Fruit fly (Drosophila melanogaster): ENCODE measurements around the gene CG14658.

The CG14658 gene

DNA sequence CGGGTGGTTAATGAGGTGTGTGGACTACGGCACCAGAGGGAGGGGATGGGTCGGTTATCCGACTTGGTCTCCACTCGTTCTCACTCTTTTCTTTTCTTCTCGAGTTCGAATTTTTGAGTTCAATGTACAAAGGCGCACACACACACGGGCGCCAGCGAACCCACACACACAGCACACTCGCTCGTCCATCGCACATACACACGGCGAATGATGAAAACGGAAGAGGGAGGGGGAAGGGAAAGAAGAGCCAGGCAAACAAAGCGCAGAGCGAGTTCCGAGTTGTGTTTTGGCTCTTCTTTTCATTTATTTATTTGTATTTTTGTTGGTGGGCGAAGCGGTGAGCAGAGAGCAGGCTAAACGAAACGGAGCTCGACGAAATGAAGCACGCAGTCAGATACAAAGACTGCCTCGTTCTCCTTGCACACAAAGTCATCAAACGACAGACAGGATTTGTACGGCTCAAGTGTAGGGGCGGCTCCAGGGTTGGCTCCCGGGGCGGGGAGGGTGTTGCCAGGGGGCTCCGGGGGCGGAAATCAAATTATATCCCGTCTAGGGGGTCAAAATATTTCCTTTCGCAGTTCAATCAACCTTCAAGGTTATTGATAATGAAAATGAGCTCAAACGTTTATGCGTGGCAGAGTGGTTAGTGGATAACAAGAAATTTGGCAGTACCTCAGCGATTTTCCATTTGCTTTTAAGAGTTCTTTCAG, 20.2 kb downstream of the CG14658 start:
- TF ChIP-seq kni (GFP tag; optimal IDR thresholded peaks at IDR 0.05) (peak; percentile 79), CG5953 (GFP tag; IDR thresholded peaks at IDR 0.05) (no peak), CG3838 (GFP tag; optimal IDR thresholded peaks at IDR 0.05) (no peak), ash1 (GFP tag; optimal IDR thresholded peaks at IDR 0.05) (no peak), Optix (GFP tag; IDR thresholded peaks at IDR 0.05) (no peak), ab (GFP tag; optimal IDR thresholded peaks at IDR 0.05) (no peak), Dref (GFP tag; IDR thresholded peaks at IDR 0.05) (no peak), croc (GFP tag; conservative IDR thresholded peaks at IDR 0.05) (no peak), Lim3 (GFP tag; IDR thresholded peaks at IDR 0.05) (no peak), Chrac-16 (GFP tag; optimal IDR thresholded peaks at IDR 0.05) (no peak), C15 (GFP tag; IDR thresholded peaks at IDR 0.05) (no peak), hbn (GFP tag; IDR thresholded peaks at IDR 0.05; ENCODE audit: partially characterized antibody) (no peak), so (GFP tag; IDR thresholded peaks at IDR 0.05) (no peak), H15 (GFP tag; IDR thresholded peaks at IDR 0.05) (no peak), Stat92E (GFP tag; optimal IDR thresholded peaks at IDR 0.05) (no peak), amos (GFP tag; IDR thresholded peaks at IDR 0.05; ENCODE audit: partially characterized antibody) (peak; percentile 30; the same call in 1 of the 2 replicates), pb (GFP tag; optimal IDR thresholded peaks at IDR 0.05) (no peak), CG5245 (GFP tag; optimal IDR thresholded peaks at IDR 0.05) (no peak), CG7271 (tag; optimal IDR thresholded peaks at IDR 0.05) (no peak), fd102C (GFP tag; optimal IDR thresholded peaks at IDR 0.05) (no peak), Oli (tag; optimal IDR thresholded peaks at IDR 0.05) (no peak), Adf1 (GFP tag; IDR thresholded peaks at IDR 0.05) (peak; percentile 25; the same call in 1 of the 2 replicates), eyg (GFP tag; optimal IDR thresholded peaks at IDR 0.05) (no peak), Doc3 (GFP tag; IDR thresholded peaks at IDR 0.05; ENCODE audit: partially characterized antibody) (no peak), CG17186 (GFP tag; optimal IDR thresholded peaks at IDR 0.05) (no peak), CG6272 (GFP tag; IDR thresholded peaks at IDR 0.05) (no peak), oc (tag; optimal IDR thresholded peaks at IDR 0.05) (no peak), CG34422 (GFP tag; IDR thresholded peaks at IDR 0.05) (0 out of 3 replicates have a peak, but pooled peaks have one; percentile 40), Sox102F (GFP tag; optimal IDR thresholded peaks at IDR 0.05) (no peak), eve (GFP tag; optimal IDR thresholded peaks at IDR 0.05) (no peak), vvl (GFP tag; IDR thresholded peaks at IDR 0.05) (peak; percentile 50; the same call in 1 of the 2 replicates), CG11398 (GFP tag; optimal IDR thresholded peaks at IDR 0.05) (no peak), sim (GFP tag; IDR thresholded peaks at IDR 0.05) (no peak), psq (GFP tag; optimal IDR thresholded peaks at IDR 0.05) (peak; percentile 67), CG10565 (GFP tag; optimal IDR thresholded peaks at IDR 0.05) (no peak), chif (GFP tag; optimal IDR thresholded peaks at IDR 0.05) (no peak), zf30C (GFP tag; optimal IDR thresholded peaks at IDR 0.05) (no peak), Dll (GFP tag; IDR thresholded peaks at IDR 0.05; ENCODE audit: partially characterized antibody) (0 out of 4 replicates have a peak, but pooled peaks have one; percentile 18), gce (GFP tag; IDR thresholded peaks at IDR 0.05) (peak; percentile 14; the same call in 1 of the 3 replicates), prd (optimal IDR thresholded peaks at IDR 0.05) (no peak), prd (GFP tag; IDR thresholded peaks at IDR 0.05) (no peak), gro (GFP tag; optimal IDR thresholded peaks at IDR 0.05) (no peak), CG15601 (tag; optimal IDR thresholded peaks at IDR 0.05) (no peak), CG43689 (GFP tag; IDR thresholded peaks at IDR 0.05) (no peak), CG9215 (GFP tag; IDR thresholded peaks at IDR 0.05) (no peak), zen2 (GFP tag; IDR thresholded peaks at IDR 0.05; ENCODE audit: partially characterized antibody) (peak; percentile 38; the same call in 1 of the 3 replicates), CG12659 (GFP tag; optimal IDR thresholded peaks at IDR 0.05) (no peak), bigmax (GFP tag; optimal IDR thresholded peaks at IDR 0.05) (no peak), Dbx (GFP tag; IDR thresholded peaks at IDR 0.05) (no peak), CG15269 (tag; optimal IDR thresholded peaks at IDR 0.05) (no peak)

All from whole organism, embryonic.